Fruit fly (Drosophila melanogaster) whole organism, embryonic: ENCODE data around the gene UbcE2H.

Experiments
- Atf3 ChIP-seq: fragments of 200-800 bp; sonication (Bioruptor generic); optimal IDR thresholded peaks from 3 replicates; lab custom pipeline; 2016; ENCODE audit warnings: missing biosample characterization, missing genetic modification characterization
- BtbVII ChIP-seq: fragments of 200-800 bp; sonication (Bioruptor generic); optimal IDR thresholded peaks from 3 replicates; lab custom pipeline; 2017; ENCODE audit warnings: missing biosample characterization, mild to moderate bottlenecking, missing genetic modification characterization
- CG10147 ChIP-seq: fragments of 200-800 bp; sonication (Bioruptor generic); optimal IDR thresholded peaks from 2 replicates; lab custom pipeline; 2019; ENCODE audit warnings: missing biosample characterization, mild to moderate bottlenecking, missing genetic modification characterization, moderate library complexity
- CG10366 ChIP-seq: fragments of 200-800 bp; sonication (Bioruptor generic); IDR thresholded peaks from 2 replicates; pipeline ENCODE4 v1.3.6; 2022; ENCODE audit warnings: missing biosample characterization, missing genetic modification characterization
- CG10462 ChIP-seq: fragments of 200-800 bp; sonication (Bioruptor generic); optimal IDR thresholded peaks from 2 replicates; lab custom pipeline; 2016; ENCODE audit warnings: missing biosample characterization, missing genetic modification characterization
- CG11093 ChIP-seq: fragments of 200-800 bp; sonication (Bioruptor generic); IDR thresholded peaks from 3 replicates; pipeline ENCODE4 v1.3.6; 2022; ENCODE audit warnings: missing biosample characterization, missing genetic modification characterization
- CG13123 ChIP-seq: fragments of 200-800 bp; sonication (Bioruptor generic); optimal IDR thresholded peaks from 2 replicates; lab custom pipeline; 2016; ENCODE audit warnings: missing biosample characterization, missing genetic modification characterization
- CG13296 ChIP-seq: fragments of 200-800 bp; sonication (Bioruptor generic); optimal IDR thresholded peaks from 3 replicates; lab custom pipeline; 2018; ENCODE audit warnings: missing biosample characterization, mild to moderate bottlenecking, missing genetic modification characterization
- CG13424 ChIP-seq: fragments of 200-800 bp; sonication (Bioruptor generic); optimal IDR thresholded peaks from 2 replicates; lab custom pipeline; 2019; ENCODE audit warnings: missing biosample characterization, mild to moderate bottlenecking, missing genetic modification characterization, moderate library complexity
- CG14965 ChIP-seq: fragments of 200-800 bp; sonication (Bioruptor generic); optimal IDR thresholded peaks from 2 replicates; lab custom pipeline; 2016; ENCODE audit warnings: missing biosample characterization, missing genetic modification characterization, borderline replicate concordance
- CG1529 ChIP-seq: fragments of 200-800 bp; sonication (Bioruptor generic); optimal IDR thresholded peaks from 3 replicates; lab custom pipeline; 2018; ENCODE audit warnings: missing biosample characterization, missing genetic modification characterization
- CG1647 ChIP-seq: fragments of 200-800 bp; sonication (Bioruptor generic); optimal IDR thresholded peaks from 3 replicates; lab custom pipeline; 2016; ENCODE audit warnings: missing biosample characterization, missing genetic modification characterization
- CG1792 ChIP-seq: fragments of 200-800 bp; sonication (Bioruptor generic); optimal IDR thresholded peaks from 2 replicates; lab custom pipeline; 2016; ENCODE audit warnings: missing biosample characterization, missing genetic modification characterization
- CG32532 ChIP-seq: fragments of 200-800 bp; sonication (Bioruptor generic); IDR thresholded peaks from 2 replicates; pipeline ENCODE4 v1.3.6; 2022; ENCODE audit warnings: missing biosample characterization, missing genetic modification characterization
- CG4707 ChIP-seq: fragments of 200-800 bp; sonication (Bioruptor generic); optimal IDR thresholded peaks from 2 replicates; lab custom pipeline; 2018; ENCODE audit warnings: missing biosample characterization, mild to moderate bottlenecking, missing genetic modification characterization, moderate library complexity
- CG6272 ChIP-seq: fragments of 200-800 bp; sonication (Bioruptor generic); IDR thresholded peaks from 2 replicates; pipeline ENCODE4 v1.3.6; 2022; ENCODE audit warnings: missing biosample characterization, missing genetic modification characterization
- CG9797 ChIP-seq: fragments of 200-800 bp; sonication (Bioruptor generic); optimal IDR thresholded peaks from 3 replicates; lab custom pipeline; 2018; ENCODE audit warnings: missing biosample characterization, mild to moderate bottlenecking, missing genetic modification characterization
- CoRest ChIP-seq: fragments of 200-800 bp; sonication (Bioruptor generic); optimal IDR thresholded peaks from 3 replicates; lab custom pipeline; 2018; ENCODE audit warnings: missing biosample characterization, mild to moderate bottlenecking, missing genetic modification characterization, moderate library complexity
- Deaf1 ChIP-seq: fragments of 200-800 bp; optimal IDR thresholded peaks from 3 replicates; lab custom pipeline; 2019; ENCODE audit warnings: missing biosample characterization, mild to moderate bottlenecking, missing genetic modification characterization, moderate library complexity
- Doc2 ChIP-seq: fragments of 200-800 bp; sonication (Bioruptor generic); IDR thresholded peaks from 2 replicates; pipeline ENCODE4 v1.3.6; 2022; ENCODE audit warnings: missing biosample characterization, missing genetic modification characterization
- Ets97D ChIP-seq: fragments of 200-800 bp; sonication (Bioruptor generic); optimal IDR thresholded peaks from 3 replicates; lab custom pipeline; 2016; ENCODE audit warnings: missing biosample characterization, missing genetic modification characterization
- NK7.1 ChIP-seq: fragments of 200-800 bp; sonication (Bioruptor generic); optimal IDR thresholded peaks from 3 replicates; lab custom pipeline; 2016; ENCODE audit warnings: missing biosample characterization, missing genetic modification characterization
- Optix ChIP-seq: fragments of 200-800 bp; sonication (Bioruptor generic); IDR thresholded peaks from 3 replicates; pipeline ENCODE4 v1.3.6; 2022; ENCODE audit warnings: missing biosample characterization, missing genetic modification characterization
- Sry-β ChIP-seq: fragments of 200-800 bp; sonication (Bioruptor generic); optimal IDR thresholded peaks from 2 replicates; lab custom pipeline; 2018; ENCODE audit warnings: missing biosample characterization, mild to moderate bottlenecking, missing genetic modification characterization, moderate library complexity
- ash1 ChIP-seq: fragments of 200-800 bp; sonication (Bioruptor generic); optimal IDR thresholded peaks from 2 replicates; lab custom pipeline; 2018; ENCODE audit warnings: missing biosample characterization, mild to moderate bottlenecking, missing genetic modification characterization
- bab2 ChIP-seq: fragments of 200-800 bp; sonication (Bioruptor generic); optimal IDR thresholded peaks from 2 replicates; lab custom pipeline; 2016; ENCODE audit warnings: missing biosample characterization, missing genetic modification characterization
- chn ChIP-seq: fragments of 200-800 bp; sonication (Bioruptor generic); optimal IDR thresholded peaks from 2 replicates; lab custom pipeline; 2016; ENCODE audit warnings: missing biosample characterization, missing genetic modification characterization
- cwo ChIP-seq: fragments of 200-800 bp; sonication (Bioruptor generic); optimal IDR thresholded peaks from 3 replicates; lab custom pipeline; 2017; ENCODE audit warnings: missing biosample characterization, missing genetic modification characterization, mild to moderate bottlenecking, moderate library complexity, missing genetic modification reagents
- gfzf ChIP-seq: fragments of 200-800 bp; sonication (Bioruptor generic); optimal IDR thresholded peaks from 2 replicates; lab custom pipeline; 2016; ENCODE audit warnings: missing biosample characterization, mild to moderate bottlenecking, missing genetic modification characterization, moderate library complexity
- grau ChIP-seq: fragments of 200-800 bp; optimal IDR thresholded peaks from 3 replicates; lab custom pipeline; 2019; ENCODE audit warnings: missing biosample characterization, mild to moderate bottlenecking, missing genetic modification characterization, moderate library complexity
- grn ChIP-seq: fragments of 200-800 bp; sonication (Bioruptor generic); optimal IDR thresholded peaks from 3 replicates; lab custom pipeline; 2017; ENCODE audit warnings: missing biosample characterization, missing genetic modification characterization
- inv ChIP-seq: fragments of 200-800 bp; sonication (Bioruptor generic); IDR thresholded peaks from 2 replicates; pipeline ENCODE4 v1.3.6; 2022; ENCODE audit warnings: missing biosample characterization, missing genetic modification characterization; ENCODE audit not compliant: partially characterized antibody
- jigr1 ChIP-seq: fragments of 200-800 bp; sonication (Bioruptor generic); IDR thresholded peaks from 3 replicates; pipeline ENCODE4 v1.3.6; 2022; ENCODE audit warnings: missing biosample characterization, missing genetic modification characterization
- kah ChIP-seq: fragments of 200-800 bp; sonication (Bioruptor generic); optimal IDR thresholded peaks from 2 replicates; lab custom pipeline; 2018; ENCODE audit warnings: missing biosample characterization, mild to moderate bottlenecking, missing genetic modification characterization
- oc ChIP-seq: fragments of 200-800 bp; sonication (Bioruptor generic); optimal IDR thresholded peaks from 2 replicates; lab custom pipeline; 2018; ENCODE audit warnings: missing biosample characterization, mild to moderate bottlenecking, missing genetic modification characterization, moderate library complexity
- odd ChIP-seq: fragments of 200-800 bp; sonication (Bioruptor generic); optimal IDR thresholded peaks from 2 replicates; lab custom pipeline; 2017; ENCODE audit warnings: missing biosample characterization, mild to moderate bottlenecking, missing genetic modification characterization
- org-1 ChIP-seq: fragments of 200-800 bp; sonication (Bioruptor generic); optimal IDR thresholded peaks from 2 replicates; lab custom pipeline; 2017; ENCODE audit warnings: missing biosample characterization, missing genetic modification characterization
- pb ChIP-seq: fragments of 200-800 bp; sonication (Bioruptor generic); optimal IDR thresholded peaks from 3 replicates; lab custom pipeline; 2016; ENCODE audit warnings: missing biosample characterization, missing genetic modification characterization
- pita ChIP-seq: fragments of 200-800 bp; sonication (Bioruptor generic); optimal IDR thresholded peaks from 2 replicates; lab custom pipeline; 2017; ENCODE audit warnings: missing biosample characterization, mild to moderate bottlenecking, missing genetic modification characterization
- pum ChIP-seq: fragments of 200-800 bp; sonication (Bioruptor generic); optimal IDR thresholded peaks from 2 replicates; lab custom pipeline; 2016; ENCODE audit warnings: missing biosample characterization, missing genetic modification characterization
- run ChIP-seq: fragments of 200-800 bp; sonication (Bioruptor generic); optimal IDR thresholded peaks from 3 replicates; lab custom pipeline; 2018; ENCODE audit warnings: missing biosample characterization, mild to moderate bottlenecking, missing genetic modification characterization
- so ChIP-seq: fragments of 200-800 bp; sonication (Bioruptor generic); IDR thresholded peaks from 3 replicates; pipeline ENCODE4 v1.3.6; 2022; ENCODE audit warnings: missing biosample characterization, missing genetic modification characterization
- tin ChIP-seq: fragments of 200-800 bp; sonication (Bioruptor generic); optimal IDR thresholded peaks from 3 replicates; lab custom pipeline; 2016; ENCODE audit warnings: missing biosample characterization, missing genetic modification characterization
- tio ChIP-seq: fragments of 200-800 bp; sonication (Bioruptor generic); optimal IDR thresholded peaks from 2 replicates; lab custom pipeline; 2017; ENCODE audit warnings: missing biosample characterization, missing genetic modification characterization, inconsistent platforms
- ttk ChIP-seq: fragments of 200-800 bp; sonication (Bioruptor generic); IDR thresholded peaks from 2 replicates; pipeline ENCODE4 v2.1.2; 2022; ENCODE audit warnings: missing biosample characterization, missing genetic modification characterization
- wdn ChIP-seq: fragments of 200-800 bp; sonication (Bioruptor generic); IDR thresholded peaks from 2 replicates; pipeline ENCODE4 v1.3.6; 2022; ENCODE audit warnings: missing biosample characterization, missing genetic modification characterization
- wek ChIP-seq: fragments of 200-800 bp; sonication (Bioruptor generic); optimal IDR thresholded peaks from 3 replicates; lab custom pipeline; 2018; ENCODE audit warnings: missing biosample characterization, mild to moderate bottlenecking, missing genetic modification characterization, moderate library complexity
- wor ChIP-seq: fragments of 200-800 bp; sonication (Bioruptor generic); IDR thresholded peaks from 2 replicates; pipeline ENCODE4 v1.3.6; 2022; ENCODE audit warnings: missing biosample characterization, missing genetic modification characterization
- zfh1 ChIP-seq: fragments of 200-800 bp; sonication (Bioruptor generic); IDR thresholded peaks from 3 replicates; pipeline ENCODE4 v1.3.6; 2022; ENCODE audit warnings: missing biosample characterization, missing genetic modification characterization
- zfh2 ChIP-seq: fragments of 200-800 bp; sonication (Bioruptor generic); optimal IDR thresholded peaks from 2 replicates; lab custom pipeline; 2016; ENCODE audit warnings: missing biosample characterization, missing genetic modification characterization

UbcE2H gene

dm6 chrX:8113386-8114279, 19.8 kb upstream of the UbcE2H start (continued):
- TF ChIP-seq CG9797 (GFP tag; lab: Kevin White, UChicago) (no peak), bab2 (peak; percentile 52), gfzf (GFP tag; lab: Kevin White, UChicago) (no peak), odd (GFP tag; lab: Kevin White, UChicago) (no peak), NK7.1 (peak; percentile 18), Doc2 (GFP tag; lab: Robert Waterston, UW) (no peak), CG10147 (GFP tag; lab: Kevin White, UChicago) (peak; percentile 69), BtbVII (GFP tag; lab: Kevin White, UChicago) (peak; percentile 3), org-1 (GFP tag; lab: Kevin White, UChicago) (peak; percentile 36), wek (no peak), kah (GFP tag; lab: Kevin White, UChicago) (no peak), CG1529 (no peak), CG1792 (GFP tag; lab: Kevin White, UChicago) (peak; percentile 63), grau (tag; lab: Kevin White, UChicago) (peak; percentile 93), Sry-β (no peak), CG13123 (no peak), Optix (GFP tag; lab: Robert Waterston, UW) (no peak), tio (GFP tag; lab: Kevin White, UChicago) (peak; percentile 9), pb (GFP tag; lab: Kevin White, UChicago) (peak; percentile 23), wdn (peak; percentile 72), zfh1 (GFP tag; lab: Robert Waterston, UW) (peak; percentile 26; the same call in 1 of the 3 replicates), CG6272 (GFP tag; lab: Robert Waterston, UW) (no peak), CG10366 (GFP tag; lab: Robert Waterston, UW) (peak; percentile 72), CG13296 (peak; percentile 64), CG11093 (GFP tag; lab: Robert Waterston, UW) (0 out of 3 replicates have a peak, but pooled peaks have one; percentile 42), grn (GFP tag; lab: Kevin White, UChicago) (no peak), CG4707 (no peak), CG14965 (no peak), Deaf1 (tag; lab: Kevin White, UChicago) (peak; percentile 14), CG10462 (GFP tag; lab: Kevin White, UChicago) (no peak), chn (GFP tag; lab: Kevin White, UChicago) (peak; percentile 15), cwo (peak; percentile 73), tin (GFP tag; lab: Kevin White, UChicago) (no peak), inv (GFP tag; lab: Robert Waterston, UW) (no peak), Ets97D (GFP tag; lab: Kevin White, UChicago) (no peak), zfh2 (GFP tag; lab: Kevin White, UChicago) (peak; percentile 78), CG13424 (tag; lab: Kevin White, UChicago) (peak; percentile 66), run (tag; lab: Kevin White, UChicago) (no peak), oc (tag; lab: Kevin White, UChicago) (no peak), CG32532 (peak; percentile 83), ash1 (no peak), jigr1 (GFP tag; lab: Robert Waterston, UW) (no peak), CoRest (tag; lab: Kevin White, UChicago) (peak; percentile 70), so (GFP tag; lab: Robert Waterston, UW) (no peak), ttk (GFP tag; lab: Robert Waterston, UW) (peak; percentile 25; the same call in 1 of the 2 replicates), wor (GFP tag; lab: Robert Waterston, UW) (no peak), pum (GFP tag; lab: Kevin White, UChicago) (no peak), CG1647 (GFP tag; lab: Kevin White, UChicago) (peak; percentile 42), pita (GFP tag; lab: Kevin White, UChicago) (no peak), Atf3 (GFP tag; lab: Kevin White, UChicago) (no peak)
